Worm (Caenorhabditis elegans) whole organism, midembryonic: Measurements from ENCODE around the gene ZK757.1.

Source experiments
- T22C8.4 ChIP-seq: fragments of 200-800 bp; sonication (Bioruptor generic); IDR thresholded peaks from 2 replicates; pipeline ENCODE4 v1.3.6; 2022; ENCODE audit warnings: missing genetic modification characterization, missing compliant biosample characterization
- cog-1 ChIP-seq: sonication (generic microtip); optimal IDR thresholded peaks from 2 replicates; lab custom pipeline; 2016; ENCODE audit warnings: missing genetic modification characterization, missing compliant biosample characterization
- flt-1 ChIP-seq: fragments of 200-800 bp; sonication (Bioruptor generic); IDR thresholded peaks from 2 replicates; pipeline ENCODE4 v1.3.6; 2022; ENCODE audit warnings: missing genetic modification characterization, missing compliant biosample characterization
- klf-2 ChIP-seq: fragments of 200-800 bp; sonication (Bioruptor generic); conservative IDR thresholded peaks from 2 replicates; pipeline ENCODE4 v1.3.6; 2022; ENCODE audit warnings: missing genetic modification reagents, missing genetic modification characterization, missing compliant biosample characterization
- med-1 ChIP-seq: sonication (generic microtip); optimal IDR thresholded peaks from 2 replicates; lab custom pipeline; 2017; ENCODE audit warnings: missing genetic modification characterization, mild to moderate bottlenecking, missing compliant biosample characterization, antibody characterized with exemption, missing genetic modification reagents; ENCODE audit not compliant: insufficient read depth
- ref-1 ChIP-seq: fragments of 200-800 bp; sonication (Bioruptor generic); conservative IDR thresholded peaks from 2 replicates; pipeline ENCODE4 v1.3.6; 2022; ENCODE audit warnings: missing genetic modification reagents, missing genetic modification characterization, missing compliant biosample characterization
- tab-1 ChIP-seq: fragments of 200-800 bp; sonication (Bioruptor generic); IDR thresholded peaks from 2 replicates; pipeline ENCODE4 v1.3.6; 2022; ENCODE audit warnings: missing genetic modification characterization, missing compliant biosample characterization
- ztf-23 ChIP-seq: fragments of 200-800 bp; sonication (Bioruptor generic); IDR thresholded peaks from 2 replicates; pipeline ENCODE4 v1.3.6; 2022; ENCODE audit warnings: missing genetic modification reagents, missing genetic modification characterization, missing compliant biosample characterization
- ztf-29 ChIP-seq: fragments of 200-800 bp; sonication (Bioruptor generic); IDR thresholded peaks from 2 replicates; pipeline ENCODE4 v1.3.6; 2022; ENCODE audit warnings: missing genetic modification reagents, missing genetic modification characterization, missing compliant biosample characterization

DNA sequence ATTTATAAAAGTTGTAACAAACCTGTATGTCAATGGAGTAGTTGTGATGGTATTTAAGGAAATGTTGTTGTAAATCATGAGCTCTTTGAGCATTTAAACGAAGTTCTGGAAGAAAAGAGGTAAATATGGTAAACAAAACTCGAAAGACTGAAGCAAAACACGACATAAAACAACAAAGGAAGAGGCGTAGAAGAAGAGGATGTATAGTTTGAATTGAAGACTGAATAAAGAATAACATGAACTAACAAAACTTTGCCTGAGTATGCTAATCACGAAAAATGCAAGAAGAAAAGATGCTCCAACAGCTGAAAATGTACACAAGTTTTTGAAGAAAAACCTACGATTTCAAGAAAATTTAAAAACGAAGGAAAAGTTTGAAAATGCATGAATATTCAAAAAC lies at the start of gene ZK757.1:
- no peak for TF ChIP-seq flt-1 (GFP tag; lab: Robert Waterston, UW)
- TF ChIP-seq T22C8.4 (GFP tag; lab: Robert Waterston, UW): no peak
- no peak for TF ChIP-seq med-1 (GFP tag; lab: Kevin White, UChicago)
- no peak for TF ChIP-seq tab-1 (GFP tag; lab: Robert Waterston, UW)
- TF ChIP-seq cog-1: no peak
- TF ChIP-seq ref-1 (GFP tag; lab: Robert Waterston, UW): no peak
- TF ChIP-seq klf-2 (GFP tag; lab: Robert Waterston, UW): no peak
- TF ChIP-seq ztf-29 (GFP tag; lab: Robert Waterston, UW): no peak
- TF ChIP-seq ztf-23 (GFP tag; lab: Robert Waterston, UW): no peak
